Worm (Caenorhabditis elegans) whole organism, L2 larva: ENCODE measurements around the gene M88.3.

Source experiments
- ama-1 ChIP-seq: fragments of 150-350 bp; optimal IDR thresholded peaks from 2 replicates; lab custom pipeline; 2018; ENCODE audit warnings: inconsistent platforms
- blmp-1 ChIP-seq: sonication (generic microtip); optimal IDR thresholded peaks from 2 replicates; lab custom pipeline; 2017; ENCODE audit warnings: missing genetic modification characterization, mild to moderate bottlenecking, missing compliant biosample characterization, antibody characterized with exemption, moderate library complexity; ENCODE audit not compliant: insufficient read depth
- dmd-4 ChIP-seq: sonication (generic microtip); optimal IDR thresholded peaks from 2 replicates; lab custom pipeline; 2017; ENCODE audit warnings: missing biosample characterization, missing genetic modification characterization
- elt-3 ChIP-seq: sonication (generic microtip); optimal IDR thresholded peaks from 2 replicates; lab custom pipeline; 2017; ENCODE audit warnings: missing biosample characterization, missing genetic modification characterization
- lin-13 ChIP-seq: fragments of 150-350 bp; optimal IDR thresholded peaks from 2 replicates; lab custom pipeline; 2014; ENCODE audit warnings: missing biosample characterization, missing genetic modification reagents, missing genetic modification characterization
- lsy-2 ChIP-seq, 2 experiments: fragments of 150-350 bp in 1 of 2; sonication (generic microtip) in 1 of 2; optimal IDR thresholded peaks; 2 replicates each; lab custom pipeline; 2014 to 2017; ENCODE audit warnings: missing biosample characterization in 2 of 2, missing genetic modification characterization in 2 of 2
- mab-5 ChIP-seq: fragments of 150-350 bp; optimal IDR thresholded peaks from 2 replicates; lab custom pipeline; 2014; ENCODE audit warnings: missing biosample characterization, missing genetic modification characterization
- nhr-10 ChIP-seq: sonication (generic microtip); optimal IDR thresholded peaks from 2 replicates; lab custom pipeline; 2017; ENCODE audit warnings: missing biosample characterization, missing genetic modification characterization
- nhr-23 ChIP-seq: fragments of 150-350 bp; optimal IDR thresholded peaks from 2 replicates; lab custom pipeline; 2014; ENCODE audit warnings: missing biosample characterization, missing genetic modification reagents, missing genetic modification characterization
- nhr-77 ChIP-seq: fragments of 150-350 bp; optimal IDR thresholded peaks from 2 replicates; lab custom pipeline; 2014; ENCODE audit warnings: missing biosample characterization, missing genetic modification characterization
- unc-39 ChIP-seq: fragments of 150-350 bp; optimal IDR thresholded peaks from 2 replicates; lab custom pipeline; 2014; ENCODE audit warnings: missing biosample characterization, missing genetic modification characterization
- unc-55 ChIP-seq: fragments of 150-350 bp; sonication (generic microtip); optimal IDR thresholded peaks from 3 replicates; lab custom pipeline; 2014; ENCODE audit warnings: missing biosample characterization, missing genetic modification reagents, missing genetic modification characterization
- unc-62 ChIP-seq: fragments of 150-350 bp; optimal IDR thresholded peaks from 2 replicates; lab custom pipeline; 2014; ENCODE audit warnings: missing biosample characterization, missing genetic modification reagents, missing genetic modification characterization

DNA sequence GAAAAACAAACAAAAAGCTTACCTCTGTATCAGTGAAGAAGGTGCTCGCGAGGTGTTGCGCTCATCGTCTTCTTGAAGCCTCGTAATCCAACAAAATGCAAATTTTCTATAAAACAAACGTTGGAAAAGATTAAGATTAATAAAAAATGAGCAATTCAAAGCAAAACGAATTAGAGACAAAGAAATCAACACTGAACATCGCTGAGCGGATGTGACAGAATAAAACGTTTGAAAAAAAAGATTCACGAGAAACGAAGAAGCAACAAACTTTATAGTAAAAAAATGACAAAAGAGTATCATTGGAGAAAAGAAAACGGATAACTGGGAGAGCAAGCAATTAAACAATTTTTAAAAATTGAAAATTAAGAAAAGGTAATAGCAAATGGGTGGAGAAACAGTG is 45.9 kb downstream of the M88.3 start, which contains the start of the genes C07G2.5 and atf-7:
- TF ChIP-seq elt-3 (tag; lab: Kevin White, UChicago) (no peak), unc-62 (GFP tag; lab: Kevin White, UChicago) (no peak), nhr-77 (tag; lab: Kevin White, UChicago) (no peak), unc-55 (no peak), lin-13 (GFP tag; lab: Kevin White, UChicago) (no peak), nhr-10 (tag; lab: Kevin White, UChicago) (no peak), unc-39 (tag; lab: Kevin White, UChicago) (no peak), mab-5 (tag; lab: Kevin White, UChicago) (no peak), dmd-4 (no peak), lsy-2 (tag; optimal IDR thresholded peaks at IDR 0.05; lab: Kevin White, UChicago) (no peak), nhr-23 (tag; lab: Kevin White, UChicago) (no peak), ama-1 (no peak), blmp-1 (tag; lab: Kevin White, UChicago) (no peak)
